Worm (Caenorhabditis elegans) whole organism, L3 larva: ENCODE data around the gene trm-2A.

Experiments
- ZK546.5 ChIP-seq: sonication (generic microtip); optimal IDR thresholded peaks from 2 replicates; lab custom pipeline; 2017; ENCODE audit warnings: missing biosample characterization, missing genetic modification characterization
- elt-2 ChIP-seq: sonication (generic microtip); optimal IDR thresholded peaks from 2 replicates; lab custom pipeline; 2016; ENCODE audit warnings: missing genetic modification reagents, mild to moderate bottlenecking, missing genetic modification characterization, missing compliant biosample characterization
- fkh-10 ChIP-seq: sonication (generic microtip); optimal IDR thresholded peaks from 2 replicates; lab custom pipeline; 2017; ENCODE audit warnings: missing biosample characterization, missing genetic modification reagents, missing genetic modification characterization
- lin-15B ChIP-seq: fragments of 150-350 bp; optimal IDR thresholded peaks from 2 replicates; lab custom pipeline; 2014; ENCODE audit warnings: missing biosample characterization, missing genetic modification characterization
- pha-4 ChIP-seq: fragments of 150-350 bp; optimal IDR thresholded peaks from 2 replicates; lab custom pipeline; 2014; ENCODE audit warnings: missing biosample characterization, missing genetic modification reagents, missing genetic modification characterization
- snpc-4 ChIP-seq: fragments of 150-350 bp; optimal IDR thresholded peaks from 2 replicates; lab custom pipeline; 2014; ENCODE audit warnings: missing biosample characterization, missing genetic modification characterization
- unc-39 ChIP-seq: sonication (generic microtip); optimal IDR thresholded peaks from 4 replicates; lab custom pipeline; 2017; ENCODE audit warnings: missing biosample characterization, missing genetic modification characterization
- unc-62 ChIP-seq: fragments of 150-350 bp; sonication (generic microtip); optimal IDR thresholded peaks from 4 replicates; lab custom pipeline; 2014; ENCODE audit warnings: missing biosample characterization, missing genetic modification reagents, missing genetic modification characterization

DNA sequence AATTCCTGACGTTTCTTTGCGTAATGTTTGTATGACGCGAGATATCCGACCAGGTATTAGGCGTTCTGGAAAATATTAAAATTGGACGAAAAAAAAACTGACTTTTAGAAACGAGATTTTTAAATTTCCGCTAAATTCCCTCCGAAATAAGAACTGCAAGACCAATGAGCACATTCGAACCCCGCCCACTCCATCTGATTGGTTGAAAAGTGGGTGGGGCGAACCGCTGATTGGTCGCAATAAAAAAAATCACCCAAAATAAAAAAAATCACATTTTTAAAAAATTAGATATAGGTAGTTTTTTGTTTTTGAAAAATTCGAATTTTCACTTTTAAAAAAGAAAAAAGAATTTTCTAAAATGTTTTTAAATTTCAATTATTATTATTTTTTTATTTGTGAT is 44.3 kb downstream of the trm-2A start:
- TF ChIP-seq unc-39, result no peak
- TF ChIP-seq lin-15B (tag; lab: Kevin White, UChicago), result no peak
- TF ChIP-seq snpc-4 (tag; lab: Kevin White, UChicago), result no peak
- TF ChIP-seq unc-62, result no peak
- no peak for TF ChIP-seq elt-2 (tag; lab: Kevin White, UChicago)
- no peak for TF ChIP-seq pha-4 (tag; lab: Kevin White, UChicago)
- no peak for TF ChIP-seq fkh-10
- TF ChIP-seq ZK546.5 (tag; lab: Kevin White, UChicago), result no peak
